Worm (Caenorhabditis elegans) whole organism, midembryonic: ENCODE data around the gene osg-1.

Experiments used
- flt-1 ChIP-seq: fragments of 200-800 bp; sonication (Bioruptor generic); IDR thresholded peaks from 2 replicates; pipeline ENCODE4 v1.3.6; 2022; ENCODE audit warnings: missing genetic modification characterization, missing compliant biosample characterization
- ztf-29 ChIP-seq: fragments of 200-800 bp; sonication (Bioruptor generic); IDR thresholded peaks from 2 replicates; pipeline ENCODE4 v1.3.6; 2022; ENCODE audit warnings: missing genetic modification reagents, missing genetic modification characterization, missing compliant biosample characterization

DNA sequence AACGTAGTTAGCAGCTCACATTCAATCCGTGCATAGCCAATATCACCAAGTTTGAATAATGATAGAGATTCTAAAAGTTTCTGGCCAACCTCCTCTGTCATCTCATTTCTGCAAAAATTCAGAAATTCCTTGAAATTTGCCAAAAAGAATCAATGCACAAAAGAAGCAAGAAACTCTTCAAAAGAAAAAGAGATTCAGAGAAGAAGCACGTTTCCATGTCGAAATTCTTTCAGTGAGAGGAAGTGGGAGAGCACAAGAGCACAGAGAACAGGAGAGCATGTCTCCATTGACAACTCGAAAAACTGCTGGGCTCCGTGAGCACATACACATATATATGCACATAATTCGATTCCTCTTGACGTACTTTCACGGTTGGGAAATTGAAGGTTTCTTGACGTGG lies 30.1 kb downstream of the osg-1 start, which contains the start of gene nekl-4:
- TF ChIP-seq flt-1 (GFP tag; lab: Robert Waterston, UW) (no peak), ztf-29 (no peak)
